Fruit fly (Drosophila melanogaster) S2 (cell line): ENCODE data around the gene tacc.

ENCODE experiments used
- CG8478 ChIP-seq: fragments of >200 bp; optimal IDR thresholded peaks from 2 replicates; lab custom pipeline; 2018
- CTCF ChIP-seq, 2 experiments: fragments of >200 bp; optimal IDR thresholded peaks; 2 replicates each; lab custom pipeline; 2018

- TF ChIP-seq CTCF (optimal IDR thresholded peaks at IDR 0.05; lab: Kevin White, UChicago) (no peak), CG8478 (lab: Kevin White, UChicago) (no peak)
Measured at dm6 chr3R:4761372-4761771, 12.5 kb upstream of the tacc start.
